Worm (Caenorhabditis elegans): ENCODE data around the gene H10D18.5.
A peak's percentile ranks its signal among the peaks of the same experiment; 100 is the strongest.

The H10D18.5 gene

ce11 chrV:3776946-3777345 lies 54.6 kb downstream of the H10D18.5 start:
- TF ChIP-seq unc-55 (GFP tag; optimal IDR thresholded peaks at IDR 0.05): peak; percentile 34
- TF ChIP-seq hlh-30 (tag; optimal IDR thresholded peaks at IDR 0.05; ENCODE audit: insufficient read depth): no peak

- TF ChIP-seq ceh-14 (tag; optimal IDR thresholded peaks at IDR 0.05): no peak
- TF ChIP-seq che-1 (tag; optimal IDR thresholded peaks at IDR 0.05): no peak
Measured at ce11 chrV:3776086-3776589, 55.4 kb downstream of the H10D18.5 start, which contains the start of gene cysl-3. TSS of gene cysl-3 (minus strand) at chrV:3776136.

ce11 chrV:3774653-3775052 lies 56.9 kb downstream of the H10D18.5 start:
- TF ChIP-seq ets-4 (tag; optimal IDR thresholded peaks at IDR 0.05): no peak
- TF ChIP-seq C08G9.2 (tag; optimal IDR thresholded peaks at IDR 0.05): no peak
- no peak for TF ChIP-seq hlh-6 (tag; optimal IDR thresholded peaks at IDR 0.05)
- TF ChIP-seq pqm-1 (tag; optimal IDR thresholded peaks at IDR 0.05): no peak
- no peak for TF ChIP-seq tbx-2 (tag; optimal IDR thresholded peaks at IDR 0.05)
- TF ChIP-seq hlh-13 (GFP tag; optimal IDR thresholded peaks at IDR 0.05): no peak
- no peak for TF ChIP-seq ceh-18 (tag; optimal IDR thresholded peaks at IDR 0.05)
- TF ChIP-seq unc-3 (GFP tag; conservative IDR thresholded peaks at IDR 0.05): no peak
- TF ChIP-seq unc-3 (tag; optimal IDR thresholded peaks at IDR 0.05): no peak
- no peak for TF ChIP-seq ceh-45 (GFP tag; IDR thresholded peaks at IDR 0.05)
- TF ChIP-seq hlh-8 (tag; optimal IDR thresholded peaks at IDR 0.05): no peak
- no peak for TF ChIP-seq che-1 (tag; optimal IDR thresholded peaks at IDR 0.05)
- no peak for TF ChIP-seq ceh-19 (GFP tag; optimal IDR thresholded peaks at IDR 0.05)
- no peak for TF ChIP-seq ceh-9 (tag; optimal IDR thresholded peaks at IDR 0.05)
- no peak for TF ChIP-seq dmd-4 (tag; optimal IDR thresholded peaks at IDR 0.05; ENCODE audit: borderline replicate concordance)

ce11 chrV:3773618-3774017 lies 57.9 kb downstream of the H10D18.5 start:
- TF ChIP-seq pag-3 (tag; optimal IDR thresholded peaks at IDR 0.05; ENCODE audit: borderline replicate concordance): no peak

ce11 chrV:3771437-3772256 lies 59.9 kb downstream of the H10D18.5 start, which contains the start of the genes R08E5.1 and rips-1:
TSS of gene R08E5.1 (minus strand) at chrV:3771518.
TSS of gene rips-1 (plus strand) at chrV:3772021.
- TF ChIP-seq pag-3 (tag; optimal IDR thresholded peaks at IDR 0.05; ENCODE audit: borderline replicate concordance): no peak
- no peak for TF ChIP-seq unc-3 (GFP tag; conservative IDR thresholded peaks at IDR 0.05)
- no peak for TF ChIP-seq unc-3 (tag; optimal IDR thresholded peaks at IDR 0.05)
- no peak for TF ChIP-seq lim-6 (tag; optimal IDR thresholded peaks at IDR 0.05)

DNA sequence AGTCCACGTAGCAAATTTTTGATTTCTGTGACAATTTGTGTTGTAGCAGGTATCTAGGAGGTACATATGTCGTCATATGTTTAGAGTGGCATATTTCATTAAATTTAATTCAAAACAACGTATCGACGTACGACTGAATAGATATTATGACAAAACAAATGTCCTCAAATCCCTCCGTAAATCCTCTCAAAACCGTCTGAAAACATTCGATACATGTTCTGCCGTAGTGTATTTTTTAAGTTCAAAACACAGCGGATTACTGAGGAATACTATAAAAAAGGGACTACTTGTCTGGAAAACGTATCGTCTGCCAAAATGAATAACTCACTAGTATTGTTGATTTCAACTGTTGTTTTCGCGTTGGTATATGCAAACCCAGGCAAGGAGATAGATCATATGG lies 63.2 kb downstream of the H10D18.5 start, which contains the start of gene R08E5.4:
Gene R08E5.4, plus strand, starts transcription at position 301 of the 400 bp plus-strand sequence.
- no peak for TF ChIP-seq pax-1 (tag; optimal IDR thresholded peaks at IDR 0.05)
- no peak for TF ChIP-seq eyg-1 (tag; optimal IDR thresholded peaks at IDR 0.05)
- no peak for TF ChIP-seq fkh-6 (tag; optimal IDR thresholded peaks at IDR 0.05)
- TF ChIP-seq ceh-45 (GFP tag; IDR thresholded peaks at IDR 0.05): no peak
- no peak for TF ChIP-seq madf-2 (tag; optimal IDR thresholded peaks at IDR 0.05)
- no peak for TF ChIP-seq elt-2 (tag; optimal IDR thresholded peaks at IDR 0.05)
- no peak for TF ChIP-seq sox-4 (tag; optimal IDR thresholded peaks at IDR 0.05)
- TF ChIP-seq hlh-6 (tag; optimal IDR thresholded peaks at IDR 0.05): no peak
- no peak for TF ChIP-seq ceh-48 (tag; optimal IDR thresholded peaks at IDR 0.05)
- TF ChIP-seq fax-1 (tag; optimal IDR thresholded peaks at IDR 0.05): no peak
- no peak for TF ChIP-seq K09A11.1 (tag; optimal IDR thresholded peaks at IDR 0.05; ENCODE audit: insufficient read depth)

All from whole organism, late embryonic.